1 fruit fly cellular context compared by ENCODE assay signal in the genomic region with DNA sequence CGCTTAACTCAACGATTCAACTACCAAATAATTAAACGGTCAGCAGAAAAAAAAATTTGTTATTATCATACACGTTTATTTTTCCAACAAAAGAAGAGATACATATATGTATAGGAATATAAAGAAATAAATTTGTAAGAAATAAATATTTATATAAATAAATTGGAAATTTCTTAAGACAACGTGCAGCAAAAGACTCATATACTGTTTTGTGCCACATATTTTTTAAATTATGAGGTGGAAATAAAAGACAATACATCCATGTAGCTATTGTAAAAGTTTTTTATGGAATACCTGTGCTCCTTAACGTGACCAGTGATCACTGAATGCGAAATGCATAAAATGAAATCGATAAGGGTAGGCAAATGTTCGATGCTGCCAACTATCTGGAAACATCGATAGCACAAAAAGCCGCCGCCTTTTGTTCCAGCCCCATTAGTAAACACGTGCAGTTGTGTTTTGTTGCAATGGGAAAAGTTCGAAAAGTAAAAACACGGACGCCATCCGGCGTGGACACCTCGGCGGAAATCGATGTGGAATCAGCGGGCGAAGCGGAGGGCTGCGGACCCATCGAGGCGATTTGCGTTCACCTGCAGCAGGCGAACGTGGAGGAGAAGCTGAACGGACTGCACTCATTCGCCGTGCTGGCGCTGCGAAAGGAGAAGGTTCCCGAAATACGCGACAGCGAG.
TF ChIP-seq lines count a peak whose summit lies in the region.

A gene (plus strand): TSS at position 416 of the 689 bp plus-strand sequence.

TF ChIP-seq in whole organism, embryonic, 481 proteins besides CTCF, POLR2A, EP300 and RAD21 (continued from another document and continues in another):
- TF ChIP-seq bigmax (GFP tag; optimal IDR thresholded peaks at IDR 0.05; lab: Kevin White, UChicago) = no peak
- no peak for TF ChIP-seq CG18619 (GFP tag; optimal IDR thresholded peaks at IDR 0.05; lab: Kevin White, UChicago)
- no peak for TF ChIP-seq croc (GFP tag; conservative IDR thresholded peaks at IDR 0.05; lab: Robert Waterston, UW)
- peak; percentile 56 for TF ChIP-seq CG2116 (GFP tag; optimal IDR thresholded peaks at IDR 0.05; lab: Kevin White, UChicago)
- TF ChIP-seq ham (GFP tag; IDR thresholded peaks at IDR 0.05; lab: Robert Waterston, UW) = no peak
- peak; percentile 72 for TF ChIP-seq vvl (GFP tag; IDR thresholded peaks at IDR 0.05; lab: Robert Waterston, UW)
- peak; percentile 70 for TF ChIP-seq CG16813 (GFP tag; IDR thresholded peaks at IDR 0.05; lab: Robert Waterston, UW; ENCODE audit: partially characterized antibody)
- no peak for TF ChIP-seq z (GFP tag; IDR thresholded peaks at IDR 0.05; lab: Robert Waterston, UW)
- no peak for TF ChIP-seq Kr (GFP tag; optimal IDR thresholded peaks at IDR 0.05; lab: Kevin White, UChicago)
- TF ChIP-seq Hey (tag; optimal IDR thresholded peaks at IDR 0.05; lab: Kevin White, UChicago) = no peak
- TF ChIP-seq toy (GFP tag; IDR thresholded peaks at IDR 0.05; lab: Robert Waterston, UW) = no peak; the same call in 1 of the 2 replicates
- no peak for TF ChIP-seq Hr51 (GFP tag; optimal IDR thresholded peaks at IDR 0.05; lab: Kevin White, UChicago)
- TF ChIP-seq CG12155 (GFP tag; optimal IDR thresholded peaks at IDR 0.05; lab: Kevin White, UChicago) = no peak
- peak; percentile 48 for TF ChIP-seq CG9727 (GFP tag; optimal IDR thresholded peaks at IDR 0.05; lab: Kevin White, UChicago)
- TF ChIP-seq Fer3 (tag; optimal IDR thresholded peaks at IDR 0.05; lab: Kevin White, UChicago) = peak; percentile 5
- TF ChIP-seq CG7786 (GFP tag; optimal IDR thresholded peaks at IDR 0.05; lab: Kevin White, UChicago) = no peak
- TF ChIP-seq Oli (tag; optimal IDR thresholded peaks at IDR 0.05; lab: Kevin White, UChicago) = no peak
- TF ChIP-seq Elba2 (GFP tag; optimal IDR thresholded peaks at IDR 0.05; lab: Kevin White, UChicago) = no peak
- TF ChIP-seq CG10654 (GFP tag; optimal IDR thresholded peaks at IDR 0.05; lab: Kevin White, UChicago) = no peak
- TF ChIP-seq CG6791 (GFP tag; IDR thresholded peaks at IDR 0.05; lab: Robert Waterston, UW; ENCODE audit: partially characterized antibody) = peak; percentile 79
- TF ChIP-seq Max (GFP tag; optimal IDR thresholded peaks at IDR 0.05; lab: Kevin White, UChicago) = peak; percentile 91
- TF ChIP-seq HLH54F (GFP tag; optimal IDR thresholded peaks at IDR 0.05; lab: Kevin White, UChicago) = no peak
- peak; percentile 83 for TF ChIP-seq CG31441 (GFP tag; IDR thresholded peaks at IDR 0.05; lab: Robert Waterston, UW)
- peak; percentile 62 for TF ChIP-seq gem (tag; optimal IDR thresholded peaks at IDR 0.05; lab: Kevin White, UChicago)
- no peak for TF ChIP-seq Hr39 (optimal IDR thresholded peaks at IDR 0.05; lab: Kevin White, UChicago)
- no peak for TF ChIP-seq trh (GFP tag; optimal IDR thresholded peaks at IDR 0.05; lab: Kevin White, UChicago)
- no peak for TF ChIP-seq BtbVII (GFP tag; optimal IDR thresholded peaks at IDR 0.05; lab: Kevin White, UChicago)
- no peak for TF ChIP-seq CG17186 (GFP tag; optimal IDR thresholded peaks at IDR 0.05; lab: Kevin White, UChicago)
- TF ChIP-seq bowl (GFP tag; IDR thresholded peaks at IDR 0.05; lab: Robert Waterston, UW) = no peak
- TF ChIP-seq Drgx (GFP tag; IDR thresholded peaks at IDR 0.05; lab: Robert Waterston, UW) = no peak
- TF ChIP-seq trem (tag; optimal IDR thresholded peaks at IDR 0.05; lab: Kevin White, UChicago) = peak; percentile 87
- peak; percentile 42 for TF ChIP-seq CG12104 (GFP tag; optimal IDR thresholded peaks at IDR 0.05; lab: Kevin White, UChicago)
- TF ChIP-seq CG13123 (GFP tag; optimal IDR thresholded peaks at IDR 0.05; lab: Kevin White, UChicago) = no peak
- TF ChIP-seq CG2678 (tag; optimal IDR thresholded peaks at IDR 0.05; lab: Kevin White, UChicago) = no peak
- peak; percentile 54 for TF ChIP-seq CG7987 (GFP tag; optimal IDR thresholded peaks at IDR 0.05; lab: Kevin White, UChicago)
- TF ChIP-seq CG2875 (GFP tag; optimal IDR thresholded peaks at IDR 0.05; lab: Kevin White, UChicago) = peak; percentile 1
- no peak for TF ChIP-seq Pdp1 (GFP tag; optimal IDR thresholded peaks at IDR 0.05; lab: Kevin White, UChicago)
- TF ChIP-seq Chrac-16 (GFP tag; optimal IDR thresholded peaks at IDR 0.05; lab: Kevin White, UChicago) = no peak
- no peak for TF ChIP-seq kah (GFP tag; optimal IDR thresholded peaks at IDR 0.05; lab: Kevin White, UChicago)
- peak; percentile 5 for TF ChIP-seq pb (GFP tag; optimal IDR thresholded peaks at IDR 0.05; lab: Kevin White, UChicago)
- TF ChIP-seq CG10431 (GFP tag; optimal IDR thresholded peaks at IDR 0.05; lab: Kevin White, UChicago) = peak; percentile 46
- 0 out of 2 replicates have a peak, but pooled peaks have one; percentile 25 for TF ChIP-seq CG31224 (GFP tag; IDR thresholded peaks at IDR 0.05; lab: Robert Waterston, UW)
- TF ChIP-seq gt (GFP tag; IDR thresholded peaks at IDR 0.05; lab: Robert Waterston, UW) = no peak
- TF ChIP-seq CG10147 (GFP tag; optimal IDR thresholded peaks at IDR 0.05; lab: Kevin White, UChicago) = no peak
- TF ChIP-seq Blimp-1 (GFP tag; optimal IDR thresholded peaks at IDR 0.05; lab: Kevin White, UChicago) = no peak
- TF ChIP-seq CG3847 (GFP tag; IDR thresholded peaks at IDR 0.05; lab: Robert Waterston, UW) = peak; percentile 29; the same call in 1 of the 2 replicates
- no peak for TF ChIP-seq Nf-YA (GFP tag; IDR thresholded peaks at IDR 0.05; lab: Robert Waterston, UW)
- peak; percentile 82 for TF ChIP-seq Med (GFP tag; lab: Kevin White, UChicago)
- TF ChIP-seq HmgZ (tag; optimal IDR thresholded peaks at IDR 0.05; lab: Kevin White, UChicago) = peak; percentile 51
- TF ChIP-seq Dll (GFP tag; IDR thresholded peaks at IDR 0.05; lab: Robert Waterston, UW; ENCODE audit: partially characterized antibody) = peak; percentile 62; the same call in 3 of the 4 replicates
- no peak for TF ChIP-seq CG14965 (GFP tag; optimal IDR thresholded peaks at IDR 0.05; lab: Kevin White, UChicago; ENCODE audit: borderline replicate concordance)
- TF ChIP-seq Fer2 (tag; optimal IDR thresholded peaks at IDR 0.05; lab: Kevin White, UChicago) = no peak
- TF ChIP-seq D19A (tag; optimal IDR thresholded peaks at IDR 0.05; lab: Kevin White, UChicago) = no peak
- TF ChIP-seq run (tag; optimal IDR thresholded peaks at IDR 0.05; lab: Kevin White, UChicago) = no peak
- TF ChIP-seq CG3281 (GFP tag; optimal IDR thresholded peaks at IDR 0.05; lab: Kevin White, UChicago) = peak; percentile 33
- TF ChIP-seq phol (tag; optimal IDR thresholded peaks at IDR 0.05; lab: Kevin White, UChicago) = peak; percentile 30
- peak; percentile 27 for TF ChIP-seq Sin3A (optimal IDR thresholded peaks at IDR 0.05; lab: Kevin White, UChicago)
- no peak for TF ChIP-seq CG4707 (GFP tag; optimal IDR thresholded peaks at IDR 0.05; lab: Kevin White, UChicago)
- peak; percentile 22 for TF ChIP-seq Dp (GFP tag; optimal IDR thresholded peaks at IDR 0.05; lab: Kevin White, UChicago)
- TF ChIP-seq Sox100B (GFP tag; optimal IDR thresholded peaks at IDR 0.05; lab: Kevin White, UChicago) = no peak
- TF ChIP-seq CG30431 (GFP tag; optimal IDR thresholded peaks at IDR 0.05; lab: Kevin White, UChicago) = no peak
- TF ChIP-seq CG9876 (GFP tag; optimal IDR thresholded peaks at IDR 0.05; lab: Kevin White, UChicago) = no peak
- TF ChIP-seq CG3726 (GFP tag; IDR thresholded peaks at IDR 0.05; lab: Robert Waterston, UW) = no peak
- 0 out of 2 replicates have a peak, but pooled peaks have one; percentile 16 for TF ChIP-seq CG2129 (GFP tag; IDR thresholded peaks at IDR 0.05; lab: Robert Waterston, UW; ENCODE audit: partially characterized antibody)
- TF ChIP-seq Atf-2 (GFP tag; optimal IDR thresholded peaks at IDR 0.05; lab: Kevin White, UChicago) = no peak
- no peak for TF ChIP-seq CG2202 (tag; optimal IDR thresholded peaks at IDR 0.05; lab: Kevin White, UChicago)
- no peak; the same call in 1 of the 2 replicates for TF ChIP-seq Ada2b (GFP tag; IDR thresholded peaks at IDR 0.05; lab: Robert Waterston, UW)
- TF ChIP-seq Adf1 (GFP tag; IDR thresholded peaks at IDR 0.05; lab: Robert Waterston, UW) = no peak
- TF ChIP-seq danr (GFP tag; IDR thresholded peaks at IDR 0.05; lab: Robert Waterston, UW) = no peak
- peak; percentile 47 for TF ChIP-seq CG33213 (GFP tag; optimal IDR thresholded peaks at IDR 0.05; lab: Kevin White, UChicago)
- TF ChIP-seq tup (GFP tag; optimal IDR thresholded peaks at IDR 0.05; lab: Kevin White, UChicago) = no peak
- peak; percentile 38 for TF ChIP-seq grau (tag; optimal IDR thresholded peaks at IDR 0.05; lab: Kevin White, UChicago)
- no peak for TF ChIP-seq HLHmδ (GFP tag; optimal IDR thresholded peaks at IDR 0.05; lab: Kevin White, UChicago)
- no peak for TF ChIP-seq CG14667 (GFP tag; IDR thresholded peaks at IDR 0.05; lab: Robert Waterston, UW)
- peak; percentile 58; the same call in 2 of the 3 replicates for TF ChIP-seq Dbx (GFP tag; IDR thresholded peaks at IDR 0.05; lab: Robert Waterston, UW)
- TF ChIP-seq E2f2 (GFP tag; IDR thresholded peaks at IDR 0.05; lab: Robert Waterston, UW) = no peak
- no peak for TF ChIP-seq shn (GFP tag; optimal IDR thresholded peaks at IDR 0.05; lab: Kevin White, UChicago)
- TF ChIP-seq fd96Cb (tag; optimal IDR thresholded peaks at IDR 0.05; lab: Kevin White, UChicago) = peak; percentile 6
- TF ChIP-seq abd-A (tag; optimal IDR thresholded peaks at IDR 0.05; lab: Kevin White, UChicago) = no peak
- no peak; the same call in 2 of the 3 replicates for TF ChIP-seq ase (GFP tag; IDR thresholded peaks at IDR 0.05; lab: Robert Waterston, UW)
- peak; percentile 43; the same call in 1 of the 2 replicates for TF ChIP-seq CG17328 (GFP tag; IDR thresholded peaks at IDR 0.05; lab: Robert Waterston, UW)
- no peak for TF ChIP-seq tx (GFP tag; optimal IDR thresholded peaks at IDR 0.05; lab: Kevin White, UChicago)
- no peak for TF ChIP-seq Dad (GFP tag; optimal IDR thresholded peaks at IDR 0.05; lab: Kevin White, UChicago)
- TF ChIP-seq gsb-n (tag; optimal IDR thresholded peaks at IDR 0.05; lab: Kevin White, UChicago) = no peak
- TF ChIP-seq unc-4 (GFP tag; IDR thresholded peaks at IDR 0.05; lab: Robert Waterston, UW; ENCODE audit: partially characterized antibody) = peak; percentile 68
- TF ChIP-seq Deaf1 (tag; optimal IDR thresholded peaks at IDR 0.05; lab: Kevin White, UChicago) = no peak
- TF ChIP-seq ken (GFP tag; IDR thresholded peaks at IDR 0.05; lab: Robert Waterston, UW) = no peak
- no peak for TF ChIP-seq Ets65A (GFP tag; lab: Kevin White, UChicago)
- TF ChIP-seq PHDP (tag; optimal IDR thresholded peaks at IDR 0.05; lab: Kevin White, UChicago) = peak; percentile 58
- peak; percentile 17; the same call in 1 of the 2 replicates for TF ChIP-seq HLH3B (GFP tag; IDR thresholded peaks at IDR 0.05; lab: Robert Waterston, UW)
- TF ChIP-seq bcd (GFP tag; optimal IDR thresholded peaks at IDR 0.05; lab: Kevin White, UChicago) = peak; percentile 19
- TF ChIP-seq CG8089 (GFP tag; optimal IDR thresholded peaks at IDR 0.05; lab: Kevin White, UChicago) = no peak
- no peak for TF ChIP-seq CG8765 (GFP tag; IDR thresholded peaks at IDR 0.05; lab: Robert Waterston, UW)
- no peak for TF ChIP-seq Hr78 (GFP tag; optimal IDR thresholded peaks at IDR 0.05; lab: Kevin White, UChicago)
- TF ChIP-seq Sry-δ (GFP tag; optimal IDR thresholded peaks at IDR 0.05; lab: Kevin White, UChicago) = peak; percentile 83
- TF ChIP-seq Lim3 (GFP tag; IDR thresholded peaks at IDR 0.05; lab: Robert Waterston, UW) = no peak
- TF ChIP-seq schlank (tag; optimal IDR thresholded peaks at IDR 0.05; lab: Kevin White, UChicago) = no peak
- no peak for TF ChIP-seq crc (GFP tag; optimal IDR thresholded peaks at IDR 0.05; lab: Kevin White, UChicago)
- peak; percentile 64 for TF ChIP-seq CG7556 (GFP tag; optimal IDR thresholded peaks at IDR 0.05; lab: Kevin White, UChicago)
- peak; percentile 63 for TF ChIP-seq vnd (GFP tag; IDR thresholded peaks at IDR 0.05; lab: Robert Waterston, UW; ENCODE audit: partially characterized antibody)
- no peak for TF ChIP-seq CG4404 (GFP tag; IDR thresholded peaks at IDR 0.05; lab: Robert Waterston, UW)
- no peak for TF ChIP-seq CG12219 (GFP tag; optimal IDR thresholded peaks at IDR 0.05; lab: Kevin White, UChicago)
- TF ChIP-seq ci (GFP tag; IDR thresholded peaks at IDR 0.05; lab: Robert Waterston, UW) = no peak; the same call in 2 of the 3 replicates
- TF ChIP-seq CG10959 (GFP tag; IDR thresholded peaks at IDR 0.05; lab: Robert Waterston, UW) = no peak
- TF ChIP-seq CG12299 (tag; optimal IDR thresholded peaks at IDR 0.05; lab: Kevin White, UChicago) = peak; percentile 46
- TF ChIP-seq Bgb (GFP tag; IDR thresholded peaks at IDR 0.05; lab: Robert Waterston, UW; ENCODE audit: partially characterized antibody) = peak; percentile 85
- no peak for TF ChIP-seq eyg (GFP tag; optimal IDR thresholded peaks at IDR 0.05; lab: Kevin White, UChicago)
- TF ChIP-seq chif (GFP tag; optimal IDR thresholded peaks at IDR 0.05; lab: Kevin White, UChicago) = peak in 1 of 2 experiments; percentile 11
- TF ChIP-seq ac (GFP tag; optimal IDR thresholded peaks at IDR 0.05; lab: Kevin White, UChicago) = no peak
- no peak for TF ChIP-seq Dfd (GFP tag; optimal IDR thresholded peaks at IDR 0.05; lab: Kevin White, UChicago)
- no peak for TF ChIP-seq Nf-YB (GFP tag; optimal IDR thresholded peaks at IDR 0.05; lab: Kevin White, UChicago)
- peak; percentile 21 for TF ChIP-seq CG7928 (GFP tag; optimal IDR thresholded peaks at IDR 0.05; lab: Kevin White, UChicago)
- TF ChIP-seq CG17829 (tag; optimal IDR thresholded peaks at IDR 0.05; lab: Kevin White, UChicago) = peak; percentile 69
- no peak for TF ChIP-seq CG1602 (GFP tag; optimal IDR thresholded peaks at IDR 0.05; lab: Kevin White, UChicago)
- TF ChIP-seq Rx (GFP tag; IDR thresholded peaks at IDR 0.05; lab: Robert Waterston, UW) = peak; percentile 31; the same call in 1 of the 2 replicates
- TF ChIP-seq CG1529 (GFP tag; optimal IDR thresholded peaks at IDR 0.05; lab: Kevin White, UChicago) = no peak
- no peak for TF ChIP-seq CG11504 (tag; optimal IDR thresholded peaks at IDR 0.05; lab: Kevin White, UChicago)
- peak; percentile 3 for TF ChIP-seq stwl (tag; optimal IDR thresholded peaks at IDR 0.05; lab: Kevin White, UChicago)
- peak; percentile 15 for TF ChIP-seq exex (tag; optimal IDR thresholded peaks at IDR 0.05; lab: Kevin White, UChicago)
- peak; percentile 31; the same call in 1 of the 2 replicates for TF ChIP-seq H2.0 (GFP tag; IDR thresholded peaks at IDR 0.05; lab: Robert Waterston, UW)
- no peak for TF ChIP-seq CG15269 (tag; optimal IDR thresholded peaks at IDR 0.05; lab: Kevin White, UChicago)
- TF ChIP-seq zen2 (GFP tag; IDR thresholded peaks at IDR 0.05; lab: Robert Waterston, UW; ENCODE audit: partially characterized antibody) = peak; percentile 63; the same call in 1 of the 3 replicates
- TF ChIP-seq Sox102F (GFP tag; optimal IDR thresholded peaks at IDR 0.05; lab: Kevin White, UChicago) = no peak
- no peak for TF ChIP-seq klu (GFP tag; IDR thresholded peaks at IDR 0.05; lab: Robert Waterston, UW)
- peak; percentile 77 for TF ChIP-seq wek (GFP tag; optimal IDR thresholded peaks at IDR 0.05; lab: Kevin White, UChicago)
